Fruit fly (Drosophila melanogaster): ENCODE measurements around the gene CG13901.

Gene CG13901

dm6 chr3L:802700-803273 is 34.8 kb downstream of the CG13901 start (continued):
- peak; percentile 66 for TF ChIP-seq CG9437 (GFP tag; optimal IDR thresholded peaks at IDR 0.05)
- peak; percentile 19 for TF ChIP-seq CG6254 (GFP tag; optimal IDR thresholded peaks at IDR 0.05)
- TF ChIP-seq Sox100B (GFP tag; optimal IDR thresholded peaks at IDR 0.05), result peak; percentile 69
- peak; percentile 58 for TF ChIP-seq Lim3 (GFP tag; IDR thresholded peaks at IDR 0.05)
- TF ChIP-seq CG18476 (GFP tag; optimal IDR thresholded peaks at IDR 0.05), result peak; percentile 63
- TF ChIP-seq CG2129 (GFP tag; IDR thresholded peaks at IDR 0.05; ENCODE audit: partially characterized antibody), result no peak
- TF ChIP-seq CG7839 (tag; optimal IDR thresholded peaks at IDR 0.05), result peak; percentile 89
- TF ChIP-seq Doc2 (GFP tag; IDR thresholded peaks at IDR 0.05), result 0 out of 2 replicates have a peak, but pooled peaks have one; percentile 30
- TF ChIP-seq CG4617 (GFP tag; optimal IDR thresholded peaks at IDR 0.05; ENCODE audit: borderline replicate concordance), result peak; percentile 59
- TF ChIP-seq Ssrp (tag; optimal IDR thresholded peaks at IDR 0.05), result peak; percentile 79
- peak; percentile 70; the same call in 1 of the 2 replicates for TF ChIP-seq sim (GFP tag; IDR thresholded peaks at IDR 0.05)
- peak; percentile 77 to 91 for TF ChIP-seq bsh (GFP tag; optimal IDR thresholded peaks at IDR 0.05)
- TF ChIP-seq sr (GFP tag; IDR thresholded peaks at IDR 0.05), result peak; percentile 83; the same call in 2 of the 3 replicates
- peak; percentile 27 for TF ChIP-seq MESR4 (GFP tag; optimal IDR thresholded peaks at IDR 0.05)
- peak; percentile 69 for TF ChIP-seq CG43689 (GFP tag; IDR thresholded peaks at IDR 0.05)
- TF ChIP-seq nom (GFP tag; optimal IDR thresholded peaks at IDR 0.05), result peak; percentile 82
- peak; percentile 89 for TF ChIP-seq CG13424 (tag; optimal IDR thresholded peaks at IDR 0.05)
- TF ChIP-seq chinmo (GFP tag; IDR thresholded peaks at IDR 0.05; ENCODE audit: partially characterized antibody), result no peak
- TF ChIP-seq CG18764 (GFP tag; optimal IDR thresholded peaks at IDR 0.05), result peak; percentile 75
- TF ChIP-seq ap (GFP tag; IDR thresholded peaks at IDR 0.05), result peak; percentile 82
- no peak for TF ChIP-seq Scr (GFP tag; IDR thresholded peaks at IDR 0.05; ENCODE audit: partially characterized antibody)
- no peak for TF ChIP-seq bbx (GFP tag; IDR thresholded peaks at IDR 0.05; ENCODE audit: partially characterized antibody)
- peak; percentile 76 for TF ChIP-seq shn (GFP tag; optimal IDR thresholded peaks at IDR 0.05)
- peak; percentile 90 for TF ChIP-seq CG6813 (GFP tag; optimal IDR thresholded peaks at IDR 0.05)
- TF ChIP-seq amos (GFP tag; IDR thresholded peaks at IDR 0.05; ENCODE audit: partially characterized antibody), result no peak
- peak; percentile 83 to 94 for TF ChIP-seq chif (GFP tag; optimal IDR thresholded peaks at IDR 0.05)
- TF ChIP-seq p53 (GFP tag; optimal IDR thresholded peaks at IDR 0.05), result peak; percentile 69
- peak; percentile 70 for TF ChIP-seq cato (GFP tag; optimal IDR thresholded peaks at IDR 0.05; ENCODE audit: borderline replicate concordance)
- TF ChIP-seq CG1792 (GFP tag; optimal IDR thresholded peaks at IDR 0.05), result peak; percentile 69
- TF ChIP-seq CG7963 (GFP tag; IDR thresholded peaks at IDR 0.05; ENCODE audit: partially characterized antibody), result no peak
- peak; percentile 75 for TF ChIP-seq crc (GFP tag; optimal IDR thresholded peaks at IDR 0.05)
- peak; percentile 62 for TF ChIP-seq CG18011 (GFP tag; optimal IDR thresholded peaks at IDR 0.05)
- peak; percentile 87 for TF ChIP-seq bab2 (GFP tag; optimal IDR thresholded peaks at IDR 0.05)
- peak; percentile 38 for TF ChIP-seq trh (GFP tag; optimal IDR thresholded peaks at IDR 0.05)
- TF ChIP-seq CG9876 (GFP tag; optimal IDR thresholded peaks at IDR 0.05), result peak; percentile 77
- TF ChIP-seq Med (GFP tag), result peak; percentile 98
- TF ChIP-seq phol (tag; optimal IDR thresholded peaks at IDR 0.05), result peak; percentile 79
- TF ChIP-seq CG14014 (GFP tag; IDR thresholded peaks at IDR 0.05), result peak; percentile 92
- TF ChIP-seq CG17186 (GFP tag; optimal IDR thresholded peaks at IDR 0.05), result peak; percentile 59
- TF ChIP-seq vnd (GFP tag; IDR thresholded peaks at IDR 0.05; ENCODE audit: partially characterized antibody), result no peak
- TF ChIP-seq ERR (GFP tag; optimal IDR thresholded peaks at IDR 0.05), result peak; percentile 87
- TF ChIP-seq CG3281 (GFP tag; optimal IDR thresholded peaks at IDR 0.05), result peak; percentile 79
- no peak for TF ChIP-seq BEAF-32 (GFP tag; optimal IDR thresholded peaks at IDR 0.05)
- TF ChIP-seq Asciz (GFP tag; optimal IDR thresholded peaks at IDR 0.05), result peak; percentile 60
- TF ChIP-seq Ravus (GFP tag; IDR thresholded peaks at IDR 0.05), result peak; percentile 49
- TF ChIP-seq h (optimal IDR thresholded peaks at IDR 0.05), result no peak
- peak; percentile 91 for TF ChIP-seq Dbx (GFP tag; IDR thresholded peaks at IDR 0.05)
- peak; percentile 60 for TF ChIP-seq CG3065 (GFP tag; optimal IDR thresholded peaks at IDR 0.05)
- peak; percentile 86 for TF ChIP-seq CG14050 (GFP tag; IDR thresholded peaks at IDR 0.05)

Data from whole organism, embryonic.